Fruit fly (Drosophila melanogaster): ENCODE data around the gene CG9981.

Gene CG9981

dm6 chrX:16371923-16372322, 33.0 kb downstream of the CG9981 start:
- TF ChIP-seq CG7368 (GFP tag; optimal IDR thresholded peaks at IDR 0.05) (no peak), lz (GFP tag; optimal IDR thresholded peaks at IDR 0.05) (peak; percentile 0), Smox (GFP tag; optimal IDR thresholded peaks at IDR 0.05) (no peak), esn (GFP tag; optimal IDR thresholded peaks at IDR 0.05) (peak; percentile 29), cyc (GFP tag; optimal IDR thresholded peaks at IDR 0.05) (peak; percentile 5), CG10631 (GFP tag; optimal IDR thresholded peaks at IDR 0.05) (peak; percentile 46), CG31627 (GFP tag; optimal IDR thresholded peaks at IDR 0.05) (no peak), CG6276 (GFP tag; optimal IDR thresholded peaks at IDR 0.05) (no peak), topi (GFP tag; optimal IDR thresholded peaks at IDR 0.05) (peak; percentile 53), Sox14 (GFP tag; optimal IDR thresholded peaks at IDR 0.05) (peak; percentile 23), Met (GFP tag; optimal IDR thresholded peaks at IDR 0.05) (peak; percentile 51), pdm3 (GFP tag; optimal IDR thresholded peaks at IDR 0.05) (no peak), Eip75B (GFP tag; optimal IDR thresholded peaks at IDR 0.05) (no peak), Gug (GFP tag; IDR thresholded peaks at IDR 0.05) (no peak), acj6 (GFP tag; optimal IDR thresholded peaks at IDR 0.05) (peak; percentile 39), dac (GFP tag; optimal IDR thresholded peaks at IDR 0.05) (no peak), Hr39 (GFP tag; optimal IDR thresholded peaks at IDR 0.05) (no peak), Sox102F (GFP tag; optimal IDR thresholded peaks at IDR 0.05) (peak; percentile 54), Hr4 (GFP tag; optimal IDR thresholded peaks at IDR 0.05) (peak; percentile 46), CG11294 (GFP tag; IDR thresholded peaks at IDR 0.05) (no peak), CG4318 (GFP tag; optimal IDR thresholded peaks at IDR 0.05) (peak; percentile 34), Lpt (GFP tag; optimal IDR thresholded peaks at IDR 0.05) (no peak), vri (GFP tag; optimal IDR thresholded peaks at IDR 0.05) (no peak), CG3032 (tag; optimal IDR thresholded peaks at IDR 0.05) (peak; percentile 27), Eip78C (GFP tag) (peak; percentile 85), Sox15 (GFP tag; optimal IDR thresholded peaks at IDR 0.05) (no peak)

- no peak for TF ChIP-seq dac (GFP tag; optimal IDR thresholded peaks at IDR 0.05)
- no peak for TF ChIP-seq Eip75B (GFP tag; optimal IDR thresholded peaks at IDR 0.05)
- no peak for TF ChIP-seq esn (GFP tag; optimal IDR thresholded peaks at IDR 0.05)
- no peak for TF ChIP-seq vri (GFP tag; optimal IDR thresholded peaks at IDR 0.05)
- no peak for TF ChIP-seq Gug (GFP tag; IDR thresholded peaks at IDR 0.05)
- TF ChIP-seq Lpt (GFP tag; optimal IDR thresholded peaks at IDR 0.05) = no peak
- no peak for TF ChIP-seq Blimp-1 (GFP tag; optimal IDR thresholded peaks at IDR 0.05)
- TF ChIP-seq CG8119 (GFP tag; IDR thresholded peaks at IDR 0.05) = no peak
- TF ChIP-seq CG10631 (GFP tag; optimal IDR thresholded peaks at IDR 0.05) = no peak
- no peak for TF ChIP-seq CG11294 (GFP tag; IDR thresholded peaks at IDR 0.05)
- TF ChIP-seq Eip78C (GFP tag) = no peak
- no peak for TF ChIP-seq achi (GFP tag; optimal IDR thresholded peaks at IDR 0.05)
- TF ChIP-seq CG6163 (GFP tag; IDR thresholded peaks at IDR 0.05) = no peak
- no peak for TF ChIP-seq Sox14 (GFP tag; optimal IDR thresholded peaks at IDR 0.05)
- TF ChIP-seq CG3032 (tag; optimal IDR thresholded peaks at IDR 0.05) = no peak
- TF ChIP-seq CG32006 (GFP tag; optimal IDR thresholded peaks at IDR 0.05) = no peak
- no peak for TF ChIP-seq CG10669 (GFP tag; optimal IDR thresholded peaks at IDR 0.05)
- no peak for TF ChIP-seq fd59A (GFP tag; optimal IDR thresholded peaks at IDR 0.05)
- TF ChIP-seq lz (GFP tag; optimal IDR thresholded peaks at IDR 0.05) = no peak
- no peak for TF ChIP-seq Ets96B (tag; optimal IDR thresholded peaks at IDR 0.05)
These were observed 36.3 kb downstream of the CG9981 start for dm6 chrX:16368585-16368984.

- peak; percentile 12 for TF ChIP-seq topi (GFP tag; optimal IDR thresholded peaks at IDR 0.05)
- peak; percentile 55 for TF ChIP-seq Sox14 (GFP tag; optimal IDR thresholded peaks at IDR 0.05)
- peak; percentile 9 for TF ChIP-seq esn (GFP tag; optimal IDR thresholded peaks at IDR 0.05)
- TF ChIP-seq Met (GFP tag; optimal IDR thresholded peaks at IDR 0.05) = peak; percentile 2
- TF ChIP-seq OdsH (GFP tag; optimal IDR thresholded peaks at IDR 0.05) = no peak
- no peak for TF ChIP-seq Eip93F (GFP tag; optimal IDR thresholded peaks at IDR 0.05)
- peak; percentile 27 for TF ChIP-seq Eip78C (GFP tag)
- TF ChIP-seq vri (GFP tag; optimal IDR thresholded peaks at IDR 0.05) = peak; percentile 23
These were observed 43.6 kb downstream of the CG9981 start, which contains the start of gene nonA for dm6 chrX:16361306-16361705. TSS of gene nonA (plus strand) at chrX:16361569.
